Fruit fly (Drosophila melanogaster) whole organism, larva: Measurements from ENCODE around the gene CG32655.

Source experiments
- noc ChIP-seq: fragments of 200-800 bp; sonication (Bioruptor generic); optimal IDR thresholded peaks from 3 replicates; lab custom pipeline; 2019; ENCODE audit warnings: missing biosample characterization, mild to moderate bottlenecking, missing genetic modification characterization, moderate library complexity

The CG32655 gene

dm6 chrX:12235777-12236176, at the start of gene CG32655:
CG32655 (minus strand) TSS chrX:12235877.
- TF ChIP-seq noc (tag; lab: Kevin White, UChicago), result no peak

dm6 chrX:12276663-12277062, 41.0 kb upstream of the CG32655 start:
- no peak for TF ChIP-seq noc (tag; lab: Kevin White, UChicago)

- no peak for TF ChIP-seq noc (tag; lab: Kevin White, UChicago)
These were observed 38.7 kb upstream of the CG32655 start, which contains the start of gene CG45603 for dm6 chrX:12274335-12274734. CG45603 (plus strand) TSS chrX:12274635.

- no peak for TF ChIP-seq noc (tag; lab: Kevin White, UChicago)
These were observed 38.2 kb upstream of the CG32655 start for dm6 chrX:12273900-12274299.

dm6 chrX:12268191-12268590, 32.5 kb upstream of the CG32655 start:
- TF ChIP-seq noc (tag; lab: Kevin White, UChicago), result no peak

- no peak for TF ChIP-seq noc (tag; lab: Kevin White, UChicago)
These were observed 30.3 kb upstream of the CG32655 start for dm6 chrX:12266012-12266411.

DNA sequence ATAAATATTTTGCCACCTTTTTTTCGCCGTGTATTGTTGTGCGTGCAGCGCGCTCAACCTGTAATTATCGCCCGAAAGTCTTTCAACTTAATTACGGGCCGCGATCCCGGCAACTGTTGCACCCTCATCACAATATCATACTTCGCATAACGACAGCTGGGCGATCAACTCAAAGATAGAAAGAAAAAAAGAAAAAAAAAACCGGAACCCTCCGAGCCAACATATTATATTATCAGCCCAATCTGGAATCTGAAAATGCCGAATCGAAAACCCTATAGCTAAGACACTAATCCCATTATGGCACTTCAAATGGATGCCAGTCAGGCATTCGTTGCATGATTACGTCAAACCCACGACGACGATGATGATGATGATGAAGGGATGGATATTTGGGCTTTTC, 25.1 kb upstream of the CG32655 start:
- no peak for TF ChIP-seq noc (tag; lab: Kevin White, UChicago)

DNA sequence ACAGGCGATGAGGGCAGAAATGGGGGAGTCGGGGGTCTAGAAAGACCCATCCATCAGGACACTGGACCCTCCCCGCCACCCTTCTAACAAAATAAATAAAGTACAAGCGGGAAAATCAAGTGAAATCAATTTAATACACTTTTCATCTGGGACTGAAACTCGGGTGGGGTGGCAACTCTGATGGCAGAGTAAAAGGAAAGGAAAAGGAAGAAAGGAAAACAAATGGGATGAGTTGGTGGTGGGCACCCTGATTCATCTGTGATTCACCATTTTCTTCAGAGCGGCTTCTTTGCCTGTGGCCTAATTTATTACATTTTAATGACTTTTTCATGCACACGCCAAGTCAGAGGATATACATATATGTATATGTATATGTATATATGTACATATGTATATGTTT, 23.8 kb upstream of the CG32655 start:
- TF ChIP-seq noc (tag; lab: Kevin White, UChicago), result no peak

dm6 chrX:12258928-12259327, 23.3 kb upstream of the CG32655 start:
- TF ChIP-seq noc (tag; lab: Kevin White, UChicago), result no peak

- no peak for TF ChIP-seq noc (tag; lab: Kevin White, UChicago)
These were observed 13.2 kb upstream of the CG32655 start for dm6 chrX:12248836-12249235.

DNA sequence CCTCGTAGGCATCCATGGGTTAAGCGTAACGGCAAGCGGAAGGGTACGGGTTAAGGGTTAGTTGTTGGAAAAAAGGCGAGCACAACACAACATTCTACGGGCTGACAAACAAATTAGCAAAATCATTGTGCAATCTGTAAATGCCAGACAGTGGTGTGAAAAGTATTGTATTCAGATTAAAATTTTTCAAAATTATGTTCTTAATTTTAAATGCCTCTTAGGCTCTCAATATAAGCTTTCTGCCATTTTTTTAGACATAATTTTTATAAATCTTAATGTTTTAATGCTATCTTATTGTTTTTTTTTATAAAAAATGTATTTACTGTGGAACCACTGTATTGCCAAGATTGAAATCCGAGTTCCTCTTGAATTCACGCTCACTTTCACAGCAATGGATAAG, 12.4 kb upstream of the CG32655 start:
- TF ChIP-seq noc (tag; lab: Kevin White, UChicago), result no peak

- TF ChIP-seq noc (tag; lab: Kevin White, UChicago), result no peak
These were observed 10.6 kb upstream of the CG32655 start for dm6 chrX:12246285-12246684.

DNA sequence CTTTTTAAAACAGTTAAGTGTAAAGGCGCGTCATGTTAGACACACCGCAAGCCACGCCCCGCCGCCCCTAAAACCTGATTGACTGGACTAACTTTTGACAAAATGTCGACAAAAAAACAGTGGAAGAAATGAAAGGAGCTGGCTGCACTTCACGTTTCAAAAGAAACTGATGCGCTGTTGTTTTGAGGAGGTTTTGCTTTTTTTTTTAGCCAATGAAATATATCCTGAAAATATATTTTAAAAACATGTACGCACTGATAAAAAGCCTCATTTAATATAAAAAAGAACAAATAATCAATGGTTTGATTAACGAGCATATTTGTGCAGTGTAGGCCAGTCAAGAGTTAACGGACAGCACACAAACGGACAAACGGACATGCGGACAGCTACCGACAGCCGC, 9.9 kb upstream of the CG32655 start:
- TF ChIP-seq noc (tag; lab: Kevin White, UChicago), result no peak

DNA sequence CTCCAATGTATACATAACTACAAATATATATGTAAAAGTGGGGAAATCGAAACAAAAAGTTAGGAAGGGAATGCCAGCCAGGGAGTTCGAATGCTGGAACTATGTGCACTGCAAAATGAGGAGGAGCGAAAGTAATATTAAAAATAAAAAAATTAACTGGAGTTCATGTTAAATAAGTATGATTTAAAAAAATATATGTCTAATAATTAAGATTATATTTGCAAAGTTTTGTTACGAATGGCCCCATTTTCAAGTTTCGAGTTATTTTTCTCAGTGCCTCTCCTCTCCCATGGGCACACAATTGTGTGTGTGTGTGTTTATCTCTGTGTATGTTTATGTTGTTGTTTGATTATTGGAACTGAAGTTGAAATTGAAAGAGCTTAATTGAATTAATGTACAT, 6.7 kb upstream of the CG32655 start:
- TF ChIP-seq noc (tag; lab: Kevin White, UChicago), result no peak

- no peak for TF ChIP-seq noc (tag; lab: Kevin White, UChicago)
These were observed 5.4 kb upstream of the CG32655 start for dm6 chrX:12241032-12241431.

dm6 chrX:12239500-12239899, 3.8 kb upstream of the CG32655 start:
- TF ChIP-seq noc (tag; lab: Kevin White, UChicago), result no peak

- TF ChIP-seq noc (tag; lab: Kevin White, UChicago), result no peak
These were observed 7.7 kb downstream of the CG32655 start for dm6 chrX:12227975-12228374.

- no peak for TF ChIP-seq noc (tag; lab: Kevin White, UChicago)
These were observed 9.1 kb downstream of the CG32655 start for dm6 chrX:12226561-12226960.
